Worm (Caenorhabditis elegans): ENCODE measurements around the gene btb-5.

- TF ChIP-seq F13H6.1 (tag; optimal IDR thresholded peaks at IDR 0.05): no peak
- TF ChIP-seq dmd-4 (tag; optimal IDR thresholded peaks at IDR 0.05; ENCODE audit: borderline replicate concordance): no peak
- TF ChIP-seq ceh-30 (tag; optimal IDR thresholded peaks at IDR 0.05): no peak
Measured at ce11 chrIII:92247-92646, 31.3 kb upstream of the btb-5 start.
